Fruit fly (Drosophila melanogaster) whole organism, prepupa: ENCODE measurements around the gene CG7523.

Experiments
- Blimp-1 ChIP-seq: fragments of 200-800 bp; sonication (Bioruptor generic); optimal IDR thresholded peaks from 3 replicates; lab custom pipeline; 2017; ENCODE audit warnings: missing biosample characterization, missing genetic modification characterization, mild to moderate bottlenecking, moderate library complexity, missing genetic modification reagents
- CG10631 ChIP-seq: fragments of 200-800 bp; sonication (Bioruptor generic); optimal IDR thresholded peaks from 2 replicates; lab custom pipeline; 2016; ENCODE audit warnings: missing biosample characterization, missing genetic modification characterization
- CG10669 ChIP-seq: fragments of 200-800 bp; sonication (Bioruptor generic); optimal IDR thresholded peaks from 3 replicates; lab custom pipeline; 2018; ENCODE audit warnings: missing biosample characterization, mild to moderate bottlenecking, missing genetic modification characterization, moderate library complexity
- CG11294 ChIP-seq: fragments of 200-800 bp; sonication (Bioruptor generic); IDR thresholded peaks from 2 replicates; pipeline ENCODE4 v1.3.6; 2022; ENCODE audit warnings: missing biosample characterization, missing genetic modification characterization
- CG11762 ChIP-seq: fragments of 200-800 bp; sonication (Bioruptor generic); optimal IDR thresholded peaks from 3 replicates; lab custom pipeline; 2016; ENCODE audit warnings: missing biosample characterization, missing genetic modification characterization; ENCODE audit not compliant: insufficient read depth
- CG15336 ChIP-seq: fragments of 200-800 bp; sonication (Bioruptor generic); IDR thresholded peaks from 2 replicates; pipeline ENCODE4 v1.3.6; 2022; ENCODE audit warnings: missing biosample characterization, missing genetic modification characterization
- CG16779 ChIP-seq: fragments of 200-800 bp; sonication (Bioruptor generic); optimal IDR thresholded peaks from 3 replicates; lab custom pipeline; 2017; ENCODE audit warnings: missing biosample characterization, mild to moderate bottlenecking, missing genetic modification characterization
- CG3032 ChIP-seq: fragments of 200-800 bp; optimal IDR thresholded peaks from 2 replicates; lab custom pipeline; 2019; ENCODE audit warnings: missing biosample characterization, mild to moderate bottlenecking, missing genetic modification characterization, moderate library complexity
- CG31627 ChIP-seq: fragments of 200-800 bp; sonication (Bioruptor generic); optimal IDR thresholded peaks from 3 replicates; lab custom pipeline; 2016; ENCODE audit warnings: missing biosample characterization, missing genetic modification characterization
- CG32006 ChIP-seq: fragments of 200-800 bp; sonication (Bioruptor generic); optimal IDR thresholded peaks from 3 replicates; lab custom pipeline; 2017; ENCODE audit warnings: missing biosample characterization, mild to moderate bottlenecking, missing genetic modification characterization
- CG34406 ChIP-seq: fragments of 200-800 bp; sonication (Bioruptor generic); optimal IDR thresholded peaks from 3 replicates; lab custom pipeline; 2016; ENCODE audit warnings: missing biosample characterization, missing genetic modification characterization
- CG3919 ChIP-seq: fragments of 200-800 bp; sonication (Bioruptor generic); optimal IDR thresholded peaks from 3 replicates; lab custom pipeline; 2016; ENCODE audit warnings: missing biosample characterization, missing genetic modification characterization
- CG6163 ChIP-seq: fragments of 200-800 bp; sonication (Bioruptor generic); IDR thresholded peaks from 3 replicates; pipeline ENCODE4 v1.3.6; 2022; ENCODE audit warnings: missing biosample characterization, missing genetic modification characterization
- CG6276 ChIP-seq: fragments of 200-800 bp; sonication (Bioruptor generic); optimal IDR thresholded peaks from 2 replicates; lab custom pipeline; 2017; ENCODE audit warnings: missing biosample characterization, mild to moderate bottlenecking, missing genetic modification characterization
- CG6792 ChIP-seq: fragments of 200-800 bp; sonication (Bioruptor generic); optimal IDR thresholded peaks from 3 replicates; lab custom pipeline; 2016; ENCODE audit warnings: missing biosample characterization, missing genetic modification characterization
- CG6808 ChIP-seq: fragments of 200-800 bp; sonication (Bioruptor generic); optimal IDR thresholded peaks from 3 replicates; lab custom pipeline; 2017; ENCODE audit warnings: missing biosample characterization, missing genetic modification characterization, mild to moderate bottlenecking, moderate library complexity, missing genetic modification reagents
- CG6854 ChIP-seq: fragments of 200-800 bp; sonication (Bioruptor generic); optimal IDR thresholded peaks from 2 replicates; lab custom pipeline; 2017; ENCODE audit warnings: missing biosample characterization, mild to moderate bottlenecking, missing genetic modification characterization
- CG7368 ChIP-seq: fragments of 200-800 bp; sonication (Bioruptor generic); optimal IDR thresholded peaks from 3 replicates; lab custom pipeline; 2016; ENCODE audit warnings: missing biosample characterization, missing genetic modification characterization
- CG8119 ChIP-seq: fragments of 200-800 bp; sonication (Bioruptor generic); IDR thresholded peaks from 3 replicates; pipeline ENCODE4 v1.3.6; 2022; ENCODE audit warnings: missing biosample characterization, missing genetic modification characterization
- CG8319 ChIP-seq: fragments of 200-800 bp; sonication (Bioruptor generic); optimal IDR thresholded peaks from 3 replicates; lab custom pipeline; 2016; ENCODE audit warnings: missing biosample characterization, missing genetic modification characterization
- CG8632 ChIP-seq: fragments of 200-800 bp; sonication (Bioruptor generic); optimal IDR thresholded peaks from 3 replicates; lab custom pipeline; 2016; ENCODE audit warnings: missing biosample characterization, missing genetic modification characterization
- CG9139 ChIP-seq: fragments of 200-800 bp; sonication (Bioruptor generic); optimal IDR thresholded peaks from 3 replicates; lab custom pipeline; 2017; ENCODE audit warnings: missing biosample characterization, mild to moderate bottlenecking, missing genetic modification characterization
- Eip75B ChIP-seq: fragments of 200-800 bp; sonication (Bioruptor generic); optimal IDR thresholded peaks from 3 replicates; lab custom pipeline; 2016; ENCODE audit warnings: missing biosample characterization, missing genetic modification characterization
- Eip78C ChIP-seq: fragments of 200-800 bp; sonication (Bioruptor generic); peaks from one replicate; lab custom pipeline; 2016; ENCODE audit warnings: missing biosample characterization, missing genetic modification characterization
- Eip93F ChIP-seq: fragments of 200-800 bp; sonication (Bioruptor generic); optimal IDR thresholded peaks from 2 replicates; lab custom pipeline; 2016; ENCODE audit warnings: missing biosample characterization, mild to moderate bottlenecking, missing genetic modification characterization
- Ets21C ChIP-seq: fragments of 200-800 bp; sonication (Bioruptor generic); optimal IDR thresholded peaks from 3 replicates; lab custom pipeline; 2016; ENCODE audit warnings: missing biosample characterization, missing genetic modification characterization
- Ets96B ChIP-seq: fragments of 200-800 bp; optimal IDR thresholded peaks from 2 replicates; lab custom pipeline; 2019; ENCODE audit warnings: missing biosample characterization, mild to moderate bottlenecking, missing genetic modification characterization, moderate library complexity
- Gug ChIP-seq: fragments of 200-800 bp; sonication (Bioruptor generic); IDR thresholded peaks from 2 replicates; pipeline ENCODE4 v1.3.6; 2022; ENCODE audit warnings: missing biosample characterization, missing genetic modification characterization
- Hr38 ChIP-seq: sonication (Bioruptor generic); optimal IDR thresholded peaks from 2 replicates; lab custom pipeline; 2016; ENCODE audit warnings: missing biosample characterization, missing genetic modification characterization
- Hr39 ChIP-seq: fragments of 200-800 bp; sonication (Bioruptor generic); optimal IDR thresholded peaks from 2 replicates; lab custom pipeline; 2016; ENCODE audit warnings: missing biosample characterization, missing genetic modification characterization
- Hr4 ChIP-seq: fragments of 200-800 bp; sonication (Bioruptor generic); optimal IDR thresholded peaks from 3 replicates; lab custom pipeline; 2016; ENCODE audit warnings: missing biosample characterization, missing genetic modification characterization
- Lpt ChIP-seq: fragments of 200-800 bp; sonication (Bioruptor generic); optimal IDR thresholded peaks from 3 replicates; lab custom pipeline; 2016; ENCODE audit warnings: missing biosample characterization, missing genetic modification characterization
- Met ChIP-seq: fragments of 200-800 bp; sonication (Bioruptor generic); optimal IDR thresholded peaks from 3 replicates; lab custom pipeline; 2016; ENCODE audit warnings: missing biosample characterization, missing genetic modification characterization
- OdsH ChIP-seq: fragments of 200-800 bp; sonication (Bioruptor generic); optimal IDR thresholded peaks from 3 replicates; lab custom pipeline; 2016; ENCODE audit warnings: missing biosample characterization, missing genetic modification characterization
- Sox102F ChIP-seq: fragments of 200-800 bp; sonication (Bioruptor generic); optimal IDR thresholded peaks from 2 replicates; lab custom pipeline; 2016; ENCODE audit warnings: missing biosample characterization, mild to moderate bottlenecking, missing genetic modification characterization
- Sox15 ChIP-seq: fragments of 200-800 bp; sonication (Bioruptor generic); optimal IDR thresholded peaks from 3 replicates; lab custom pipeline; 2016; ENCODE audit warnings: missing biosample characterization, missing genetic modification characterization
- achi ChIP-seq: fragments of 200-800 bp; sonication (Bioruptor generic); optimal IDR thresholded peaks from 3 replicates; lab custom pipeline; 2016; ENCODE audit warnings: missing biosample characterization, missing genetic modification characterization
- dac ChIP-seq: fragments of 200-800 bp; sonication (Bioruptor generic); optimal IDR thresholded peaks from 2 replicates; lab custom pipeline; 2017; ENCODE audit warnings: missing biosample characterization, mild to moderate bottlenecking, missing genetic modification characterization
- dsx ChIP-seq: fragments of 200-800 bp; optimal IDR thresholded peaks from 3 replicates; lab custom pipeline; 2019; ENCODE audit warnings: missing biosample characterization, mild to moderate bottlenecking, missing genetic modification characterization, moderate library complexity; ENCODE audit not compliant: poor library complexity, severe bottlenecking
- eg ChIP-seq: fragments of 200-800 bp; sonication (Bioruptor generic); IDR thresholded peaks from 3 replicates; pipeline ENCODE4 v1.3.6; 2022; ENCODE audit warnings: missing biosample characterization, missing genetic modification characterization
- esn ChIP-seq: fragments of 200-800 bp; sonication (Bioruptor generic); optimal IDR thresholded peaks from 2 replicates; lab custom pipeline; 2016; ENCODE audit warnings: missing biosample characterization, mild to moderate bottlenecking, missing genetic modification characterization, moderate library complexity
- fd59A ChIP-seq: fragments of 200-800 bp; sonication (Bioruptor generic); optimal IDR thresholded peaks from 2 replicates; lab custom pipeline; 2017; ENCODE audit warnings: missing biosample characterization, mild to moderate bottlenecking, missing genetic modification characterization, missing genetic modification reagents
- fkh ChIP-seq: fragments of 200-800 bp; sonication (Bioruptor generic); optimal IDR thresholded peaks from 3 replicates; lab custom pipeline; 2017; ENCODE audit warnings: missing biosample characterization, mild to moderate bottlenecking, missing genetic modification characterization, moderate library complexity
- lz ChIP-seq: fragments of 200-800 bp; sonication (Bioruptor generic); optimal IDR thresholded peaks from 3 replicates; lab custom pipeline; 2016; ENCODE audit warnings: missing biosample characterization, missing genetic modification characterization
- net ChIP-seq: fragments of 200-800 bp; sonication (Bioruptor generic); optimal IDR thresholded peaks from 3 replicates; lab custom pipeline; 2016; ENCODE audit warnings: missing biosample characterization, missing genetic modification characterization
- pdm3 ChIP-seq: fragments of 200-800 bp; sonication (Bioruptor generic); optimal IDR thresholded peaks from 3 replicates; lab custom pipeline; 2016; ENCODE audit warnings: missing biosample characterization, missing genetic modification characterization
- spab ChIP-seq: fragments of 200-800 bp; sonication (Bioruptor generic); optimal IDR thresholded peaks from 2 replicates; lab custom pipeline; 2017; ENCODE audit warnings: missing biosample characterization, mild to moderate bottlenecking, missing genetic modification characterization, missing genetic modification reagents
- svp ChIP-seq: fragments of 200-800 bp; sonication (Bioruptor generic); peaks from one replicate; lab custom pipeline; 2016; ENCODE audit warnings: missing biosample characterization, missing genetic modification characterization
- topi ChIP-seq: fragments of 200-800 bp; sonication (Bioruptor generic); optimal IDR thresholded peaks from 3 replicates; lab custom pipeline; 2016; ENCODE audit warnings: missing biosample characterization, missing genetic modification characterization
- vri ChIP-seq: fragments of 200-800 bp; sonication (Bioruptor generic); optimal IDR thresholded peaks from 3 replicates; lab custom pipeline; 2016; ENCODE audit warnings: missing biosample characterization, mild to moderate bottlenecking, missing genetic modification characterization

Gene CG7523

DNA sequence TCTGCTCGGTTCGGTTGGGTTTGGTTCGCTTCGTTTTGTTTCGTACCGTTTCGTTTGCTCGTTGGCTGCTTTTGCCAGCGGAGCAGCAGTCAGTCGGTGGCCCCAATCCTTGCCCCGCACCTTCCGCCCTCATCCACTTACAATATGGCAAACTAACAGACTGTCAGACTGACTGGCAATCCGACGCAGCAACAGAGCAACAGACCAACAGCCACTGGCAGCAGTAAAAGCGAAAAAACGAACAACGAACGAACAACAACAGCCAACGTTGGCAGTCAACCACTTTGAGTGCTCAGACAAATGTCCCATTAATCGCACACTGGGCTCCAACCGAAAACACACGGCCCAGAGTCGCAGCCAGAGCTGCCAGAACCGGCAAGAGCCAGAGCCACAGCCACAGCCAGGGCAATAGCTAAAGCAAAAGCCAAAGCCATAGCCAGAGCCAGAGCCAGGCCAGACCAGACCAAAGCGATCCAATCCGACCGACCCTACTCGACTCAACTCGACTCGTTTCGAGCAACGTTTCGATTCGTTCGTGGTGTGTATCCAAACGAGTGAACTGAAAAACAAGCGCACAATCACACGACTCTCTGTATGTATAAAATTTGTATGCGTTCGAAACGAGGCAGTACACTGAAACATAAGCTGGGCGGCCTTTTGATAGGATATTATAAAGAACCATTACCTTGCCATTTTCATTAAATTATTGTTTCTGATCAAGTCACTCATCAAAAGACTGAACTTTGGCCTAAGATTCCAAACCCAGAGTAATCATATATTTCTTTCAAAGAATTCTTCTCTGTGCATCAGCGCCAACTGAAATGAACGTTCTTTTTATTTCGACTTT lies 33.2 kb upstream of the CG7523 start:
- TF ChIP-seq eg (GFP tag; lab: Robert Waterston, UW) (peak; percentile 100), spab (GFP tag; lab: Kevin White, UChicago) (peak; percentile 100), CG6854 (GFP tag; lab: Kevin White, UChicago) (peak; percentile 99), net (GFP tag; lab: Kevin White, UChicago) (peak; percentile 100), CG6792 (GFP tag; lab: Kevin White, UChicago) (peak; percentile 100), CG32006 (GFP tag; lab: Kevin White, UChicago) (peak; percentile 100), CG6163 (GFP tag; lab: Robert Waterston, UW) (peak; percentile 100), Hr39 (GFP tag; lab: Kevin White, UChicago) (peak; percentile 100), esn (GFP tag; lab: Kevin White, UChicago) (peak; percentile 100), Eip78C (GFP tag; lab: Kevin White, UChicago) (peak; percentile 100), Lpt (GFP tag; lab: Kevin White, UChicago) (peak; percentile 100), Blimp-1 (GFP tag; lab: Kevin White, UChicago) (peak; percentile 97), lz (peak; percentile 100), Eip75B (peak; percentile 100), OdsH (peak; percentile 100), topi (GFP tag; lab: Kevin White, UChicago) (peak; percentile 100), Sox15 (peak; percentile 100), dsx (peak; percentile 99), Ets21C (peak; percentile 100), Hr38 (peak; percentile 98), CG10631 (peak; percentile 100), CG8632 (GFP tag; lab: Kevin White, UChicago) (peak; percentile 100), Hr4 (peak; percentile 100), CG7368 (peak; percentile 100), pdm3 (peak; percentile 100), CG16779 (tag; lab: Kevin White, UChicago) (peak; percentile 99), CG3032 (peak; percentile 100), achi (GFP tag; lab: Kevin White, UChicago) (peak; percentile 99), CG6808 (peak; percentile 99), CG8319 (GFP tag; lab: Kevin White, UChicago) (peak; percentile 100), Ets96B (peak; percentile 100), CG10669 (peak; percentile 100), Sox102F (GFP tag; lab: Kevin White, UChicago) (peak; percentile 100), dac (GFP tag; lab: Kevin White, UChicago) (peak; percentile 100), CG8119 (GFP tag; lab: Robert Waterston, UW) (peak; percentile 100), CG34406 (GFP tag; lab: Kevin White, UChicago) (peak; percentile 100), CG3919 (peak; percentile 100), CG9139 (GFP tag; lab: Kevin White, UChicago) (peak; percentile 99), Eip93F (GFP tag; lab: Kevin White, UChicago) (peak; percentile 100), CG15336 (GFP tag; lab: Robert Waterston, UW) (peak; percentile 100), fd59A (GFP tag; lab: Kevin White, UChicago) (peak; percentile 100), CG11762 (GFP tag; lab: Kevin White, UChicago) (peak; percentile 100), fkh (GFP tag; lab: Kevin White, UChicago) (peak; percentile 91), CG11294 (peak; percentile 100), Gug (GFP tag; lab: Robert Waterston, UW) (peak; percentile 100), CG31627 (GFP tag; lab: Kevin White, UChicago) (peak; percentile 100), svp (GFP tag; lab: Kevin White, UChicago) (peak; percentile 100), CG6276 (GFP tag; lab: Kevin White, UChicago) (peak; percentile 100), vri (GFP tag; lab: Kevin White, UChicago) (peak; percentile 100), Met (GFP tag; lab: Kevin White, UChicago) (peak; percentile 100)
